Fruit fly (Drosophila melanogaster) whole organism, embryonic: Measurements from ENCODE around the gene CG18213.
A peak's percentile ranks its signal among the peaks of the same experiment; 100 is the strongest.

Experiments used
- Antp ChIP-seq: fragments of 200-800 bp; sonication (Bioruptor generic); optimal IDR thresholded peaks from 3 replicates; lab custom pipeline; 2016; ENCODE audit warnings: missing biosample characterization, missing genetic modification characterization
- Atf-2 ChIP-seq: fragments of 200-800 bp; sonication (Bioruptor generic); optimal IDR thresholded peaks from 2 replicates; lab custom pipeline; 2016; ENCODE audit warnings: missing biosample characterization, missing genetic modification characterization
- C15 ChIP-seq: fragments of 200-800 bp; sonication (Bioruptor generic); IDR thresholded peaks from 3 replicates; pipeline ENCODE4 v1.3.6; 2022; ENCODE audit warnings: missing biosample characterization, missing genetic modification characterization
- CG11247 ChIP-seq: fragments of 200-800 bp; sonication (Bioruptor generic); IDR thresholded peaks from 2 replicates; pipeline ENCODE4 v1.3.6; 2022; ENCODE audit warnings: missing biosample characterization, missing genetic modification characterization
- CG11456 ChIP-seq: fragments of 200-800 bp; sonication (Bioruptor generic); IDR thresholded peaks from 3 replicates; pipeline ENCODE4 v1.3.6; 2022; ENCODE audit warnings: missing biosample characterization, missing genetic modification characterization
- CG13287 ChIP-seq: fragments of 200-800 bp; sonication (Bioruptor generic); IDR thresholded peaks from 2 replicates; pipeline ENCODE4 v1.3.6; 2022; ENCODE audit warnings: missing biosample characterization, missing genetic modification characterization; ENCODE audit not compliant: partially characterized antibody
- CG14441 ChIP-seq: fragments of 200-800 bp; sonication (Bioruptor generic); IDR thresholded peaks from 2 replicates; pipeline ENCODE4 v1.3.6; 2022; ENCODE audit warnings: missing biosample characterization, missing genetic modification characterization
- CG14710 ChIP-seq: fragments of 200-800 bp; sonication (Bioruptor generic); optimal IDR thresholded peaks from 3 replicates; lab custom pipeline; 2019; ENCODE audit warnings: missing biosample characterization, mild to moderate bottlenecking, missing genetic modification characterization, moderate library complexity
- CG1529 ChIP-seq: fragments of 200-800 bp; sonication (Bioruptor generic); optimal IDR thresholded peaks from 3 replicates; lab custom pipeline; 2018; ENCODE audit warnings: missing biosample characterization, missing genetic modification characterization
- CG17359 ChIP-seq: fragments of 200-800 bp; sonication (Bioruptor generic); optimal IDR thresholded peaks from 3 replicates; lab custom pipeline; 2018; ENCODE audit warnings: missing biosample characterization, mild to moderate bottlenecking, missing genetic modification characterization, moderate library complexity
- CG17912 ChIP-seq: fragments of 200-800 bp; sonication (Bioruptor generic); optimal IDR thresholded peaks from 2 replicates; lab custom pipeline; 2018; ENCODE audit warnings: missing biosample characterization, mild to moderate bottlenecking, missing genetic modification characterization
- CG2120 ChIP-seq: fragments of 200-800 bp; sonication (Bioruptor generic); optimal IDR thresholded peaks from 3 replicates; lab custom pipeline; 2016; ENCODE audit warnings: missing biosample characterization, missing genetic modification characterization
- CG30431 ChIP-seq: fragments of 200-800 bp; sonication (Bioruptor generic); optimal IDR thresholded peaks from 2 replicates; lab custom pipeline; 2017; ENCODE audit warnings: missing biosample characterization, missing genetic modification characterization
- CG6254 ChIP-seq: fragments of 200-800 bp; sonication (Bioruptor generic); optimal IDR thresholded peaks from 3 replicates; lab custom pipeline; 2017; ENCODE audit warnings: mild to moderate bottlenecking, missing biosample characterization, missing genetic modification reagents, missing genetic modification characterization
- CG6854 ChIP-seq: fragments of 200-800 bp; sonication (Bioruptor generic); optimal IDR thresholded peaks from 3 replicates; lab custom pipeline; 2017; ENCODE audit warnings: missing biosample characterization, mild to moderate bottlenecking, missing genetic modification characterization
- CG9727 ChIP-seq: fragments of 200-800 bp; sonication (Bioruptor generic); optimal IDR thresholded peaks from 3 replicates; lab custom pipeline; 2017; ENCODE audit warnings: missing biosample characterization, mild to moderate bottlenecking, missing genetic modification characterization
- CHES-1-like ChIP-seq: fragments of 200-800 bp; sonication (Bioruptor generic); optimal IDR thresholded peaks from 2 replicates; lab custom pipeline; 2016; ENCODE audit warnings: missing biosample characterization, missing genetic modification characterization
- Dad ChIP-seq: fragments of 200-800 bp; sonication (Bioruptor generic); optimal IDR thresholded peaks from 3 replicates; lab custom pipeline; 2016; ENCODE audit warnings: missing biosample characterization, missing genetic modification characterization
- E2f2 ChIP-seq: fragments of 200-800 bp; sonication (Bioruptor generic); IDR thresholded peaks from 2 replicates; pipeline ENCODE4 v1.3.6; 2022; ENCODE audit warnings: missing biosample characterization, missing genetic modification characterization
- Ets97D ChIP-seq: fragments of 200-800 bp; sonication (Bioruptor generic); optimal IDR thresholded peaks from 3 replicates; lab custom pipeline; 2016; ENCODE audit warnings: missing biosample characterization, missing genetic modification characterization
- HLH54F ChIP-seq: fragments of 200-800 bp; sonication (Bioruptor generic); optimal IDR thresholded peaks from 3 replicates; lab custom pipeline; 2016; ENCODE audit warnings: missing biosample characterization, missing genetic modification characterization
- HmgZ ChIP-seq: fragments of 200-800 bp; sonication (Bioruptor generic); optimal IDR thresholded peaks from 2 replicates; lab custom pipeline; 2018; ENCODE audit warnings: missing biosample characterization, mild to moderate bottlenecking, missing genetic modification characterization
- MBD-R2 ChIP-seq: fragments of 200-800 bp; sonication (Bioruptor generic); IDR thresholded peaks from 2 replicates; pipeline ENCODE4 v1.3.6; 2022; ENCODE audit warnings: missing biosample characterization, missing genetic modification characterization
- NfI ChIP-seq: fragments of 200-800 bp; sonication (Bioruptor generic); optimal IDR thresholded peaks from 3 replicates; lab custom pipeline; 2018; ENCODE audit warnings: missing biosample characterization, mild to moderate bottlenecking, missing genetic modification characterization, moderate library complexity
- Optix ChIP-seq: fragments of 200-800 bp; sonication (Bioruptor generic); IDR thresholded peaks from 3 replicates; pipeline ENCODE4 v1.3.6; 2022; ENCODE audit warnings: missing biosample characterization, missing genetic modification characterization
- Stat92E ChIP-seq, 3 experiments: fragments of >200 bp in 2 of 3; fragments of 200-800 bp in 1 of 3; sonication (Bioruptor generic) in 1 of 3; optimal IDR thresholded peaks; 2 replicates each; lab custom pipeline; 2017 to 2019; ENCODE audit warnings: missing biosample characterization in 3 of 3, missing genetic modification characterization in 3 of 3, mild to moderate bottlenecking in 1 of 3, moderate library complexity in 1 of 3
- Trl ChIP-seq, 3 experiments: fragments of >200 bp in 2 of 3; fragments of 200-800 bp in 1 of 3; sonication (Bioruptor generic) in 1 of 3; optimal IDR thresholded peaks; 2 replicates in 1 of 3; 3 replicates in 2 of 3; lab custom pipeline; 2016 to 2017; ENCODE audit warnings: missing biosample characterization in 1 of 3, missing genetic modification characterization in 1 of 3
- Xrp1 ChIP-seq: fragments of 200-800 bp; sonication (Bioruptor generic); IDR thresholded peaks from 2 replicates; pipeline ENCODE4 v1.3.6; 2022; ENCODE audit warnings: missing biosample characterization, missing genetic modification characterization
- YL-1 ChIP-seq: fragments of 200-800 bp; sonication (Bioruptor generic); optimal IDR thresholded peaks from 3 replicates; lab custom pipeline; 2017; ENCODE audit warnings: missing biosample characterization, mild to moderate bottlenecking, missing genetic modification characterization
- cato ChIP-seq: fragments of 200-800 bp; sonication (Bioruptor generic); optimal IDR thresholded peaks from 2 replicates; lab custom pipeline; 2016; ENCODE audit warnings: missing biosample characterization, missing genetic modification characterization, borderline replicate concordance
- chif ChIP-seq, 2 experiments: fragments of 200-800 bp; sonication (Bioruptor generic); optimal IDR thresholded peaks; 3 replicates each; lab custom pipeline; 2016; ENCODE audit warnings: missing biosample characterization in 2 of 2, missing genetic modification characterization in 2 of 2
- chm ChIP-seq: fragments of 200-800 bp; sonication (Bioruptor generic); IDR thresholded peaks from 2 replicates; pipeline ENCODE4 v1.3.6; 2022; ENCODE audit warnings: missing biosample characterization, missing genetic modification characterization
- ci ChIP-seq: fragments of 200-800 bp; sonication (Bioruptor generic); IDR thresholded peaks from 3 replicates; pipeline ENCODE4 v1.3.6; 2022; ENCODE audit warnings: missing biosample characterization, missing genetic modification characterization
- corto ChIP-seq: fragments of 200-800 bp; sonication (Bioruptor generic); optimal IDR thresholded peaks from 2 replicates; lab custom pipeline; 2016; ENCODE audit warnings: missing biosample characterization, mild to moderate bottlenecking, missing genetic modification characterization, moderate library complexity
- crc ChIP-seq: fragments of 200-800 bp; sonication (Bioruptor generic); optimal IDR thresholded peaks from 2 replicates; lab custom pipeline; 2016; ENCODE audit warnings: missing biosample characterization, missing genetic modification characterization
- da ChIP-seq: fragments of 200-800 bp; sonication (Bioruptor generic); optimal IDR thresholded peaks from 2 replicates; lab custom pipeline; 2016; ENCODE audit warnings: missing biosample characterization, missing genetic modification characterization
- eve ChIP-seq, 2 experiments: fragments of >200 bp; optimal IDR thresholded peaks; 2 replicates each; lab custom pipeline; 2017; ENCODE audit warnings: missing biosample characterization in 2 of 2, missing genetic modification characterization in 2 of 2
- exex ChIP-seq: fragments of 200-800 bp; sonication (Bioruptor generic); optimal IDR thresholded peaks from 4 replicates; lab custom pipeline; 2018; ENCODE audit warnings: missing biosample characterization, mild to moderate bottlenecking, missing genetic modification characterization, moderate library complexity
- gem ChIP-seq: fragments of 200-800 bp; sonication (Bioruptor generic); optimal IDR thresholded peaks from 2 replicates; lab custom pipeline; 2019; ENCODE audit warnings: missing biosample characterization, mild to moderate bottlenecking, missing genetic modification characterization, moderate library complexity
- gfzf ChIP-seq: fragments of 200-800 bp; sonication (Bioruptor generic); optimal IDR thresholded peaks from 2 replicates; lab custom pipeline; 2016; ENCODE audit warnings: missing biosample characterization, mild to moderate bottlenecking, missing genetic modification characterization, moderate library complexity
- jing ChIP-seq: fragments of 200-800 bp; sonication (Bioruptor generic); optimal IDR thresholded peaks from 2 replicates; lab custom pipeline; 2018; ENCODE audit warnings: missing biosample characterization, mild to moderate bottlenecking, missing genetic modification characterization
- ken ChIP-seq: fragments of 200-800 bp; sonication (Bioruptor generic); IDR thresholded peaks from 3 replicates; pipeline ENCODE4 v1.3.6; 2022; ENCODE audit warnings: missing biosample characterization, missing genetic modification characterization
- nerfin-1 ChIP-seq: fragments of 200-800 bp; sonication (Bioruptor generic); optimal IDR thresholded peaks from 3 replicates; lab custom pipeline; 2019; ENCODE audit warnings: missing biosample characterization, mild to moderate bottlenecking, missing genetic modification characterization, moderate library complexity
- onecut ChIP-seq: fragments of 200-800 bp; sonication (Bioruptor generic); IDR thresholded peaks from 2 replicates; pipeline ENCODE4 v1.3.6; 2022; ENCODE audit warnings: missing biosample characterization, missing genetic modification characterization
- pb ChIP-seq: fragments of 200-800 bp; sonication (Bioruptor generic); optimal IDR thresholded peaks from 3 replicates; lab custom pipeline; 2016; ENCODE audit warnings: missing biosample characterization, missing genetic modification characterization
- psq ChIP-seq: fragments of 200-800 bp; sonication (Bioruptor generic); optimal IDR thresholded peaks from 2 replicates; lab custom pipeline; 2017; ENCODE audit warnings: missing biosample characterization, missing genetic modification characterization
- stc ChIP-seq: fragments of 200-800 bp; sonication (Bioruptor generic); IDR thresholded peaks from 2 replicates; pipeline ENCODE4 v1.3.6; 2022; ENCODE audit warnings: missing biosample characterization, missing genetic modification characterization
- trem ChIP-seq: fragments of 200-800 bp; optimal IDR thresholded peaks from 3 replicates; lab custom pipeline; 2019; ENCODE audit warnings: missing biosample characterization, mild to moderate bottlenecking, missing genetic modification characterization, moderate library complexity
- unc-4 ChIP-seq: fragments of 200-800 bp; sonication (Bioruptor generic); IDR thresholded peaks from 2 replicates; pipeline ENCODE4 v1.3.6; 2022; ENCODE audit warnings: missing biosample characterization, missing genetic modification characterization; ENCODE audit not compliant: partially characterized antibody

The CG18213 gene

DNA sequence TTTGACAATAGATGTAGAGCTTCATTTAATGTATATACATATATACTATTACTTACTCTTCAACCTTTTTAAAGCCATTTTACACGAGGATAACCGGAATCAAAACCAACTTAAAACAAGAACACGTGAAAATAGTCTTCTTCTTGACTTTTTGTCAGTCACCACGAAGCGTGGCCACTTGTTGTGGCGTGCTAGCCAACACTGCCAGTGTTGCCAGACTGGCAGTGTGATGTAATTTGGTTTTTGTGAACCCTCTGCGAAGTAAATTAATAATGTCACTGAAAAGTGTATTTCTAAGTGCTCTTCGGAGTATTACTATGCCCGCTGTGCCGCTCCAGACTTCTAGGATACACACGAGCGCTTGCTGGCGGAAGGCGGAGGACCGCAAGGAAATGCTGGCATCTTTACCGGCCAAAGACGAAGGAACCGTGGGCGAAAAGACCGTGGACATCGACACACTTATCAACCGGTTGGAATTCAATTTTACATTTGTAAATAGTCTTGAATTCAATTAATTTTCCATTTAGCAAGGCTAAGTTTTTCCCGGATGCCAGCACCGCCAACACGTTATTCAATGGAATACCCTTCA, 32.6 kb upstream of the CG18213 start, which contains the start of the genes Ns1 and mRpS11 (continued):
- TF ChIP-seq Antp (GFP tag; lab: Kevin White, UChicago) (peak; percentile 37), eve (GFP tag; optimal IDR thresholded peaks at IDR 0.05; lab: Kevin White, UChicago) (no peak), CG13287 (GFP tag; lab: Robert Waterston, UW) (peak; percentile 57; the same call in 1 of the 2 replicates), Atf-2 (GFP tag; lab: Kevin White, UChicago) (peak; percentile 2), CG17912 (peak; percentile 11), E2f2 (GFP tag; lab: Robert Waterston, UW) (0 out of 2 replicates have a peak, but pooled peaks have one; percentile 38), gfzf (GFP tag; lab: Kevin White, UChicago) (peak; percentile 20), chm (peak; percentile 50; the same call in 1 of the 2 replicates), NfI (GFP tag; lab: Kevin White, UChicago) (peak; percentile 58), CG1529 (GFP tag; lab: Kevin White, UChicago) (no peak), HmgZ (tag; lab: Kevin White, UChicago) (peak; percentile 81), Dad (GFP tag; lab: Kevin White, UChicago) (peak; percentile 70), CG11456 (GFP tag; lab: Robert Waterston, UW) (0 out of 3 replicates have a peak, but pooled peaks have one; percentile 44), unc-4 (no peak), CG6854 (GFP tag; lab: Kevin White, UChicago) (no peak), CG30431 (GFP tag; lab: Kevin White, UChicago) (no peak), CG14441 (no peak), crc (GFP tag; lab: Kevin White, UChicago) (no peak), HLH54F (GFP tag; lab: Kevin White, UChicago) (peak; percentile 15), CG11247 (GFP tag; lab: Robert Waterston, UW) (0 out of 2 replicates have a peak, but pooled peaks have one; percentile 30), Ets97D (peak; percentile 88), trem (tag; lab: Kevin White, UChicago) (peak; percentile 64), gem (no peak), CG2120 (GFP tag; lab: Kevin White, UChicago) (peak; percentile 60), Stat92E (GFP tag; optimal IDR thresholded peaks at IDR 0.05; lab: Kevin White, UChicago) (peak in 1 of 3 experiments; percentile 27), corto (GFP tag; lab: Kevin White, UChicago) (no peak), CHES-1-like (GFP tag; lab: Kevin White, UChicago) (peak; percentile 54), exex (no peak), cato (GFP tag; lab: Kevin White, UChicago) (no peak), stc (GFP tag; lab: Robert Waterston, UW) (no peak), nerfin-1 (tag; lab: Kevin White, UChicago) (peak; percentile 91), Optix (GFP tag; lab: Robert Waterston, UW) (no peak), C15 (GFP tag; lab: Robert Waterston, UW) (no peak), CG14710 (tag; lab: Kevin White, UChicago) (peak; percentile 62), YL-1 (peak; percentile 100), pb (GFP tag; lab: Kevin White, UChicago) (peak; percentile 2), da (no peak), MBD-R2 (GFP tag; lab: Robert Waterston, UW) (peak; percentile 92), Trl (optimal IDR thresholded peaks at IDR 0.05; lab: Kevin White, UChicago) (no peak), Trl (GFP tag; optimal IDR thresholded peaks at IDR 0.05; lab: Kevin White, UChicago) (peak; percentile 39), ken (GFP tag; lab: Robert Waterston, UW) (no peak), CG17359 (tag; lab: Kevin White, UChicago) (peak; percentile 2), CG9727 (GFP tag; lab: Kevin White, UChicago) (no peak), CG6254 (GFP tag; lab: Kevin White, UChicago) (no peak), jing (no peak), onecut (peak; percentile 39; the same call in 1 of the 2 replicates), psq (GFP tag; lab: Kevin White, UChicago) (no peak), ci (0 out of 3 replicates have a peak, but pooled peaks have one; percentile 54), Xrp1 (GFP tag; lab: Robert Waterston, UW) (peak; percentile 25; the same call in 1 of the 2 replicates), chif (GFP tag; optimal IDR thresholded peaks at IDR 0.05; lab: Kevin White, UChicago) (peak in 1 of 2 experiments; percentile 25)
